Worm (Caenorhabditis elegans): Measurements from ENCODE around the gene R11G1.1.

R11G1.1 gene

DNA sequence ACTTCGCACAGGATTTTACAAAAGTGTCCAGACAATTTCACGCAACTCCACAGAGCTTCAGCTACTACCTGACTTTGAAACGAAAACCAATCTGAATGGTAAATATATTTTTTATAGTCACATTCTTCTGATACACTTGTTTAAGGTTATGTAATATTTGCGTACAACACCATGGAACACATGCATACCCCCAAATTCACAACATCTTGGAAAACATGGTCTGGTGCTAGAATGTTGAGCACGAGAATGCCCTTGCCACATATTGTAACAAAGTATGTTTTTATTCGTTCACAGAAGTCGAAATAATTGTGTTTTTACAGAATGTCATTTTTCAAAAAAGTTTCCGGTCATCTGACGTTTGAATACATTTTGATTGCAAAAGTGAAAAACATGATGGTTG, 56.5 kb downstream of the R11G1.1 start:
- TF ChIP-seq xnd-1 (tag; optimal IDR thresholded peaks at IDR 0.05), result no peak
- TF ChIP-seq nhr-27 (tag; optimal IDR thresholded peaks at IDR 0.05), result no peak
- TF ChIP-seq F23B12.7 (tag; optimal IDR thresholded peaks at IDR 0.05; ENCODE audit: insufficient read depth), result no peak
- TF ChIP-seq Y67H2A.10 (GFP tag; conservative IDR thresholded peaks at IDR 0.05), result no peak
- TF ChIP-seq mel-28 (tag; optimal IDR thresholded peaks at IDR 0.05; ENCODE audit: borderline replicate concordance), result no peak
- no peak for TF ChIP-seq let-526 (GFP tag; IDR thresholded peaks at IDR 0.05)
- no peak for TF ChIP-seq die-1 (tag; optimal IDR thresholded peaks at IDR 0.05)
- TF ChIP-seq K11D2.4 (GFP tag; IDR thresholded peaks at IDR 0.05), result no peak
- TF ChIP-seq nhr-179 (tag; optimal IDR thresholded peaks at IDR 0.05), result no peak
- TF ChIP-seq sptf-2 (GFP tag; optimal IDR thresholded peaks at IDR 0.05), result no peak
- TF ChIP-seq repo-1 (tag; optimal IDR thresholded peaks at IDR 0.05), result no peak
- TF ChIP-seq lag-1 (GFP tag; IDR thresholded peaks at IDR 0.05), result no peak
- TF ChIP-seq snpc-4 (GFP tag; optimal IDR thresholded peaks at IDR 0.05), result no peak
- no peak for TF ChIP-seq snpc-4 (tag; optimal IDR thresholded peaks at IDR 0.05)
- no peak for TF ChIP-seq lin-54 (GFP tag; optimal IDR thresholded peaks at IDR 0.05)
- TF ChIP-seq madf-8 (GFP tag; conservative IDR thresholded peaks at IDR 0.05), result no peak
- TF ChIP-seq madf-10 (tag; optimal IDR thresholded peaks at IDR 0.05), result no peak
